Fruit fly (Drosophila melanogaster): ENCODE data around the gene CG4053.
A peak's percentile ranks its signal among the peaks of the same experiment; 100 is the strongest.

The CG4053 gene

dm6 chr3R:17117607-17118327, 14.2 kb downstream of the CG4053 start (continued):
- no peak for TF ChIP-seq CG4360 (GFP tag; IDR thresholded peaks at IDR 0.05)
- peak; percentile 62 for TF ChIP-seq gem (tag; optimal IDR thresholded peaks at IDR 0.05)
- peak; percentile 79 for TF ChIP-seq CG10274 (GFP tag; optimal IDR thresholded peaks at IDR 0.05)
- TF ChIP-seq gsb (GFP tag; IDR thresholded peaks at IDR 0.05) = no peak
- TF ChIP-seq Ssrp (tag; optimal IDR thresholded peaks at IDR 0.05) = peak; percentile 35
- no peak for TF ChIP-seq CG11247 (GFP tag; IDR thresholded peaks at IDR 0.05)
- no peak for TF ChIP-seq CG18476 (GFP tag; optimal IDR thresholded peaks at IDR 0.05)
- TF ChIP-seq CG4854 (GFP tag; optimal IDR thresholded peaks at IDR 0.05) = no peak
- TF ChIP-seq D19A (tag; optimal IDR thresholded peaks at IDR 0.05) = peak; percentile 95
- no peak for TF ChIP-seq CG10321 (GFP tag; IDR thresholded peaks at IDR 0.05)
- no peak for TF ChIP-seq sug (tag; optimal IDR thresholded peaks at IDR 0.05)
- TF ChIP-seq pita (GFP tag; optimal IDR thresholded peaks at IDR 0.05) = no peak
- TF ChIP-seq ken (GFP tag; IDR thresholded peaks at IDR 0.05) = no peak
- no peak for TF ChIP-seq Doc2 (GFP tag; IDR thresholded peaks at IDR 0.05)
- TF ChIP-seq CG13287 (GFP tag; IDR thresholded peaks at IDR 0.05; ENCODE audit: partially characterized antibody) = no peak
- TF ChIP-seq zfh1 (GFP tag; IDR thresholded peaks at IDR 0.05) = no peak
- TF ChIP-seq CG12299 (tag; optimal IDR thresholded peaks at IDR 0.05) = no peak
- no peak for TF ChIP-seq CG3163 (GFP tag; optimal IDR thresholded peaks at IDR 0.05)
- TF ChIP-seq bsh (GFP tag; optimal IDR thresholded peaks at IDR 0.05) = peak in 1 of 2 experiments; percentile 55
- TF ChIP-seq nerfin-2 (GFP tag; IDR thresholded peaks at IDR 0.05; ENCODE audit: partially characterized antibody) = no peak
- no peak for TF ChIP-seq Myb (GFP tag; optimal IDR thresholded peaks at IDR 0.05)
- TF ChIP-seq CG7987 (GFP tag; optimal IDR thresholded peaks at IDR 0.05) = no peak
- TF ChIP-seq tgo (GFP tag; IDR thresholded peaks at IDR 0.05) = no peak
- no peak for TF ChIP-seq Lhr (GFP tag; optimal IDR thresholded peaks at IDR 0.05)
- no peak for TF ChIP-seq luna (GFP tag; optimal IDR thresholded peaks at IDR 0.05)
- no peak for TF ChIP-seq tx (GFP tag; optimal IDR thresholded peaks at IDR 0.05)
- no peak for TF ChIP-seq CG4730 (GFP tag; IDR thresholded peaks at IDR 0.05)
- TF ChIP-seq CG11723 (GFP tag; optimal IDR thresholded peaks at IDR 0.05) = no peak
- TF ChIP-seq ttk (GFP tag; IDR thresholded peaks at IDR 0.05) = no peak
- TF ChIP-seq CG14860 (GFP tag; IDR thresholded peaks at IDR 0.05; ENCODE audit: partially characterized antibody) = no peak
- no peak for TF ChIP-seq slou (GFP tag; optimal IDR thresholded peaks at IDR 0.05)
- TF ChIP-seq salm (tag; optimal IDR thresholded peaks at IDR 0.05) = no peak
- TF ChIP-seq CG9817 (tag; optimal IDR thresholded peaks at IDR 0.05) = no peak
- TF ChIP-seq CG12744 (GFP tag; optimal IDR thresholded peaks at IDR 0.05) = no peak
- TF ChIP-seq vvl (GFP tag; IDR thresholded peaks at IDR 0.05) = 0 out of 2 replicates have a peak, but pooled peaks have one; percentile 13
- no peak for TF ChIP-seq ssp (GFP tag; IDR thresholded peaks at IDR 0.05)
- TF ChIP-seq pho (GFP tag; optimal IDR thresholded peaks at IDR 0.05) = no peak
- TF ChIP-seq schlank (tag; optimal IDR thresholded peaks at IDR 0.05) = no peak
- TF ChIP-seq Hmx (GFP tag; optimal IDR thresholded peaks at IDR 0.05) = no peak
- TF ChIP-seq CG10431 (GFP tag; optimal IDR thresholded peaks at IDR 0.05) = no peak
- no peak for TF ChIP-seq CG16779 (GFP tag; IDR thresholded peaks at IDR 0.05)
- TF ChIP-seq Hr39 (optimal IDR thresholded peaks at IDR 0.05) = no peak
- no peak for TF ChIP-seq CG31388 (GFP tag; optimal IDR thresholded peaks at IDR 0.05)
- TF ChIP-seq Ets65A (GFP tag) = no peak
- TF ChIP-seq CG8924 (tag; optimal IDR thresholded peaks at IDR 0.05) = peak; percentile 12
- no peak for TF ChIP-seq gt (GFP tag; IDR thresholded peaks at IDR 0.05)
- TF ChIP-seq HmgD (GFP tag; optimal IDR thresholded peaks at IDR 0.05) = no peak
- no peak for TF ChIP-seq CG18599 (GFP tag; optimal IDR thresholded peaks at IDR 0.05)
- no peak for TF ChIP-seq ind (GFP tag; optimal IDR thresholded peaks at IDR 0.05)
- no peak for TF ChIP-seq CG1832 (GFP tag; optimal IDR thresholded peaks at IDR 0.05)
- no peak for TF ChIP-seq TFAM (GFP tag; optimal IDR thresholded peaks at IDR 0.05)

Measured in whole organism, embryonic.